Fruit fly (Drosophila melanogaster): Measurements from ENCODE around the gene Drak.

Drak gene

dm6 chrX:11521561-11522546, 28.9 kb downstream of the Drak start (continued):
- TF ChIP-seq Eip74EF (GFP tag; optimal IDR thresholded peaks at IDR 0.05) (peak in 1 of 2 experiments; percentile 69), ewg (GFP tag; optimal IDR thresholded peaks at IDR 0.05) (peak; percentile 40), CG15601 (tag; optimal IDR thresholded peaks at IDR 0.05) (peak; percentile 39), CG11696 (GFP tag; IDR thresholded peaks at IDR 0.05) (peak; percentile 61; the same call in 1 of the 2 replicates), CG12391 (tag; optimal IDR thresholded peaks at IDR 0.05) (peak; percentile 76), lola (GFP tag; optimal IDR thresholded peaks at IDR 0.05) (peak in 1 of 3 experiments; percentile 51), kah (GFP tag; optimal IDR thresholded peaks at IDR 0.05) (peak; percentile 24), D19A (tag; optimal IDR thresholded peaks at IDR 0.05) (peak; percentile 99), jumu (GFP tag; optimal IDR thresholded peaks at IDR 0.05) (no peak), CG15269 (tag; optimal IDR thresholded peaks at IDR 0.05) (peak; percentile 77), Oli (tag; optimal IDR thresholded peaks at IDR 0.05) (peak; percentile 72), CG11560 (tag; IDR thresholded peaks at IDR 0.05) (peak; percentile 41; the same call in 1 of the 3 replicates), CG12236 (GFP tag; optimal IDR thresholded peaks at IDR 0.05) (no peak), gsb-n (tag; optimal IDR thresholded peaks at IDR 0.05) (peak; percentile 53), BtbVII (GFP tag; optimal IDR thresholded peaks at IDR 0.05) (peak; percentile 24), CG1529 (GFP tag; optimal IDR thresholded peaks at IDR 0.05) (peak; percentile 33), MTF-1 (GFP tag; optimal IDR thresholded peaks at IDR 0.05; ENCODE audit: borderline replicate concordance) (peak; percentile 28), CG18262 (tag; optimal IDR thresholded peaks at IDR 0.05) (peak; percentile 70), dmrt11E (tag; optimal IDR thresholded peaks at IDR 0.05) (peak; percentile 28), pho (GFP tag; optimal IDR thresholded peaks at IDR 0.05) (peak; percentile 7), CG6272 (GFP tag; IDR thresholded peaks at IDR 0.05) (peak; percentile 44), CG31365 (tag; optimal IDR thresholded peaks at IDR 0.05) (no peak), CG31224 (GFP tag; IDR thresholded peaks at IDR 0.05) (no peak), CG13424 (tag; optimal IDR thresholded peaks at IDR 0.05) (peak; percentile 75), Antp (GFP tag; optimal IDR thresholded peaks at IDR 0.05) (peak; percentile 8), CG17361 (GFP tag; IDR thresholded peaks at IDR 0.05) (peak; percentile 67; the same call in 2 of the 3 replicates), sisA (GFP tag; IDR thresholded peaks at IDR 0.05) (peak; percentile 52; the same call in 1 of the 2 replicates), CG8924 (tag; optimal IDR thresholded peaks at IDR 0.05) (peak; percentile 76), vfl (GFP tag; optimal IDR thresholded peaks at IDR 0.05) (no peak), dm (GFP tag; optimal IDR thresholded peaks at IDR 0.05) (no peak), cwo (GFP tag; optimal IDR thresholded peaks at IDR 0.05) (peak; percentile 68), pum (GFP tag; optimal IDR thresholded peaks at IDR 0.05) (peak; percentile 20), danr (GFP tag; IDR thresholded peaks at IDR 0.05) (0 out of 2 replicates have a peak, but pooled peaks have one; percentile 29), dati (GFP tag; IDR thresholded peaks at IDR 0.05) (no peak), D (optimal IDR thresholded peaks at IDR 0.05) (no peak), D (GFP tag; optimal IDR thresholded peaks at IDR 0.05) (peak; percentile 31), tgo (GFP tag; IDR thresholded peaks at IDR 0.05) (peak; percentile 61; the same call in 1 of the 3 replicates), Pdp1 (GFP tag; optimal IDR thresholded peaks at IDR 0.05) (peak; percentile 41 to 59), Vsx1 (GFP tag; optimal IDR thresholded peaks at IDR 0.05) (peak; percentile 29), Fer3 (tag; optimal IDR thresholded peaks at IDR 0.05) (peak; percentile 65), dpn (GFP tag; optimal IDR thresholded peaks at IDR 0.05) (peak; percentile 38 to 51), gsb (GFP tag; IDR thresholded peaks at IDR 0.05) (no peak), CG12769 (tag; optimal IDR thresholded peaks at IDR 0.05) (peak; percentile 55), B-H1 (GFP tag; IDR thresholded peaks at IDR 0.05) (peak; percentile 49), CG2120 (GFP tag; optimal IDR thresholded peaks at IDR 0.05) (peak; percentile 59), CG7357 (GFP tag; IDR thresholded peaks at IDR 0.05) (0 out of 3 replicates have a peak, but pooled peaks have one; percentile 36), CG13296 (GFP tag; optimal IDR thresholded peaks at IDR 0.05) (peak; percentile 41)

Data from whole organism, embryonic.